Fruit fly (Drosophila melanogaster) whole organism, pupa: ENCODE measurements around the gene Cdk8.

Experiments used
- CG12605 ChIP-seq: fragments of 200-800 bp; sonication (Bioruptor generic); IDR thresholded peaks from 2 replicates; pipeline ENCODE4 v1.3.6; 2022; ENCODE audit warnings: missing biosample characterization, missing genetic modification characterization
- CG13204 ChIP-seq: fragments of 200-800 bp; sonication (Bioruptor generic); optimal IDR thresholded peaks from 2 replicates; lab custom pipeline; 2018; ENCODE audit warnings: missing biosample characterization, mild to moderate bottlenecking, missing genetic modification characterization, moderate library complexity
- CG14655 ChIP-seq: fragments of 200-800 bp; sonication (Bioruptor generic); optimal IDR thresholded peaks from 3 replicates; lab custom pipeline; 2017; ENCODE audit warnings: mild to moderate bottlenecking, missing biosample characterization, missing genetic modification reagents, missing genetic modification characterization
- CG15710 ChIP-seq: fragments of 200-800 bp; sonication (Bioruptor generic); optimal IDR thresholded peaks from 2 replicates; lab custom pipeline; 2018; ENCODE audit warnings: missing biosample characterization, mild to moderate bottlenecking, missing genetic modification characterization, moderate library complexity
- CG32121 ChIP-seq: fragments of 200-800 bp; sonication (Bioruptor generic); IDR thresholded peaks from 2 replicates; pipeline ENCODE4 v1.3.6; 2022; ENCODE audit warnings: missing biosample characterization, missing genetic modification characterization
- CG4496 ChIP-seq: fragments of 200-800 bp; sonication (Bioruptor generic); IDR thresholded peaks from 3 replicates; pipeline ENCODE4 v1.3.6; 2022; ENCODE audit warnings: missing biosample characterization, missing genetic modification characterization
- EcR ChIP-seq: fragments of 200-800 bp; sonication (Bioruptor generic); optimal IDR thresholded peaks from 3 replicates; lab custom pipeline; 2019; ENCODE audit warnings: missing biosample characterization, missing genetic modification characterization, mild to moderate bottlenecking, moderate library complexity, missing genetic modification reagents
- Ets98B ChIP-seq: fragments of 200-800 bp; sonication (Bioruptor generic); IDR thresholded peaks from 2 replicates; pipeline ENCODE4 v1.3.6; 2022; ENCODE audit warnings: missing biosample characterization, missing genetic modification characterization
- Pif1A ChIP-seq: fragments of 200-800 bp; sonication (Bioruptor generic); optimal IDR thresholded peaks from 3 replicates; lab custom pipeline; 2016; ENCODE audit warnings: missing biosample characterization, missing genetic modification characterization
- fd96Ca ChIP-seq: fragments of 200-800 bp; sonication (Bioruptor generic); IDR thresholded peaks from 3 replicates; pipeline ENCODE4 v1.3.6; 2022; ENCODE audit warnings: missing biosample characterization, missing genetic modification characterization
- rn ChIP-seq: fragments of 200-800 bp; sonication (Bioruptor generic); IDR thresholded peaks from 2 replicates; pipeline ENCODE4 v1.3.6; 2022; ENCODE audit warnings: missing biosample characterization, missing genetic modification characterization

- 0 out of 3 replicates have a peak, but pooled peaks have one; percentile 25 for TF ChIP-seq CG4496 (GFP tag; lab: Robert Waterston, UW)
- peak; percentile 33 for TF ChIP-seq EcR (GFP tag; lab: Kevin White, UChicago)
- no peak for TF ChIP-seq CG32121 (GFP tag; lab: Robert Waterston, UW)
- no peak for TF ChIP-seq fd96Ca (GFP tag; lab: Robert Waterston, UW)
- TF ChIP-seq CG15710 (tag; lab: Kevin White, UChicago), result no peak
- no peak for TF ChIP-seq Pif1A (GFP tag; lab: Kevin White, UChicago)
- no peak for TF ChIP-seq rn (GFP tag; lab: Robert Waterston, UW)
- peak; percentile 24 for TF ChIP-seq CG13204 (GFP tag; lab: Kevin White, UChicago)
- no peak; the same call in 1 of the 2 replicates for TF ChIP-seq CG12605 (GFP tag; lab: Robert Waterston, UW)
- TF ChIP-seq CG14655 (GFP tag; lab: Kevin White, UChicago), result no peak
- TF ChIP-seq Ets98B (GFP tag; lab: Robert Waterston, UW), result no peak
Observed at dm6 chr3L:9846577-9847342, 8.3 kb upstream of the Cdk8 start.
